Fruit fly (Drosophila melanogaster) whole organism, embryonic: Measurements from ENCODE around the gene HDAC6.

Source experiments
- Abd-B ChIP-seq: fragments of 200-800 bp; sonication (Bioruptor generic); optimal IDR thresholded peaks from 2 replicates; lab custom pipeline; 2018; ENCODE audit warnings: missing biosample characterization, mild to moderate bottlenecking, missing genetic modification characterization, moderate library complexity
- Ada2b ChIP-seq: fragments of 200-800 bp; sonication (Bioruptor generic); IDR thresholded peaks from 2 replicates; pipeline ENCODE4 v1.3.6; 2022; ENCODE audit warnings: missing biosample characterization, missing genetic modification characterization
- Adf1 ChIP-seq: fragments of 200-800 bp; sonication (Bioruptor generic); IDR thresholded peaks from 2 replicates; pipeline ENCODE4 v1.3.6; 2022; ENCODE audit warnings: missing biosample characterization, missing genetic modification characterization
- Asciz ChIP-seq: fragments of 200-800 bp; sonication (Bioruptor generic); optimal IDR thresholded peaks from 2 replicates; lab custom pipeline; 2017; ENCODE audit warnings: missing biosample characterization, mild to moderate bottlenecking, missing genetic modification characterization, missing genetic modification reagents
- Bgb ChIP-seq: fragments of 200-800 bp; sonication (Bioruptor generic); IDR thresholded peaks from 2 replicates; pipeline ENCODE4 v1.3.6; 2022; ENCODE audit warnings: missing biosample characterization, missing genetic modification characterization; ENCODE audit not compliant: partially characterized antibody
- CG10267 ChIP-seq: fragments of 200-800 bp; sonication (Bioruptor generic); optimal IDR thresholded peaks from 2 replicates; lab custom pipeline; 2018; ENCODE audit warnings: missing biosample characterization, mild to moderate bottlenecking, missing genetic modification characterization, moderate library complexity
- CG10366 ChIP-seq: fragments of 200-800 bp; sonication (Bioruptor generic); IDR thresholded peaks from 2 replicates; pipeline ENCODE4 v1.3.6; 2022; ENCODE audit warnings: missing biosample characterization, missing genetic modification characterization
- CG10462 ChIP-seq: fragments of 200-800 bp; sonication (Bioruptor generic); optimal IDR thresholded peaks from 2 replicates; lab custom pipeline; 2016; ENCODE audit warnings: missing biosample characterization, missing genetic modification characterization
- CG12236 ChIP-seq: fragments of 200-800 bp; sonication (Bioruptor generic); optimal IDR thresholded peaks from 2 replicates; lab custom pipeline; 2016; ENCODE audit warnings: missing biosample characterization, missing genetic modification characterization
- CG12744 ChIP-seq: fragments of 200-800 bp; sonication (Bioruptor generic); optimal IDR thresholded peaks from 2 replicates; lab custom pipeline; 2016; ENCODE audit warnings: missing biosample characterization, missing genetic modification characterization
- CG13424 ChIP-seq: fragments of 200-800 bp; sonication (Bioruptor generic); optimal IDR thresholded peaks from 2 replicates; lab custom pipeline; 2019; ENCODE audit warnings: missing biosample characterization, mild to moderate bottlenecking, missing genetic modification characterization, moderate library complexity
- CG13624 ChIP-seq: fragments of 200-800 bp; sonication (Bioruptor generic); optimal IDR thresholded peaks from 2 replicates; lab custom pipeline; 2016; ENCODE audit warnings: missing biosample characterization, missing genetic modification characterization
- CG15696 ChIP-seq: fragments of 200-800 bp; sonication (Bioruptor generic); optimal IDR thresholded peaks from 2 replicates; lab custom pipeline; 2019; ENCODE audit warnings: missing biosample characterization, mild to moderate bottlenecking, missing genetic modification characterization, moderate library complexity
- CG17612 ChIP-seq: fragments of 200-800 bp; sonication (Bioruptor generic); IDR thresholded peaks from 2 replicates; pipeline ENCODE4 v1.3.6; 2022; ENCODE audit warnings: missing biosample characterization, missing genetic modification characterization
- CG17802 ChIP-seq: fragments of 200-800 bp; sonication (Bioruptor generic); optimal IDR thresholded peaks from 2 replicates; lab custom pipeline; 2018; ENCODE audit warnings: missing biosample characterization, mild to moderate bottlenecking, missing genetic modification characterization, moderate library complexity
- CG18476 ChIP-seq: fragments of 200-800 bp; sonication (Bioruptor generic); optimal IDR thresholded peaks from 2 replicates; lab custom pipeline; 2016; ENCODE audit warnings: missing biosample characterization, mild to moderate bottlenecking, missing genetic modification characterization
- CG18764 ChIP-seq: fragments of 200-800 bp; sonication (Bioruptor generic); optimal IDR thresholded peaks from 3 replicates; lab custom pipeline; 2016; ENCODE audit warnings: missing biosample characterization, missing genetic modification characterization
- CG2120 ChIP-seq: fragments of 200-800 bp; sonication (Bioruptor generic); optimal IDR thresholded peaks from 3 replicates; lab custom pipeline; 2016; ENCODE audit warnings: missing biosample characterization, missing genetic modification characterization
- CG32767 ChIP-seq: fragments of 200-800 bp; sonication (Bioruptor generic); IDR thresholded peaks from 2 replicates; pipeline ENCODE4 v1.3.6; 2022; ENCODE audit warnings: missing biosample characterization, missing genetic modification characterization
- CG33557 ChIP-seq: fragments of 200-800 bp; sonication (Bioruptor generic); optimal IDR thresholded peaks from 2 replicates; lab custom pipeline; 2019; ENCODE audit warnings: missing biosample characterization, mild to moderate bottlenecking, missing genetic modification characterization, moderate library complexity
- CG43689 ChIP-seq: fragments of 200-800 bp; sonication (Bioruptor generic); IDR thresholded peaks from 2 replicates; pipeline ENCODE4 v1.3.6; 2022; ENCODE audit warnings: missing biosample characterization, missing genetic modification characterization
- CG7928 ChIP-seq: fragments of 200-800 bp; sonication (Bioruptor generic); optimal IDR thresholded peaks from 2 replicates; lab custom pipeline; 2017; ENCODE audit warnings: missing biosample characterization, mild to moderate bottlenecking, missing genetic modification characterization
- CG9727 ChIP-seq: fragments of 200-800 bp; sonication (Bioruptor generic); optimal IDR thresholded peaks from 3 replicates; lab custom pipeline; 2017; ENCODE audit warnings: missing biosample characterization, mild to moderate bottlenecking, missing genetic modification characterization
- CG9817 ChIP-seq: fragments of 200-800 bp; sonication (Bioruptor generic); optimal IDR thresholded peaks from 2 replicates; lab custom pipeline; 2018; ENCODE audit warnings: missing biosample characterization, mild to moderate bottlenecking, missing genetic modification characterization, moderate library complexity
- ERR ChIP-seq: fragments of 200-800 bp; sonication (Bioruptor generic); optimal IDR thresholded peaks from 2 replicates; lab custom pipeline; 2016; ENCODE audit warnings: missing biosample characterization, missing genetic modification characterization
- Hsf ChIP-seq: fragments of 200-800 bp; sonication (Bioruptor generic); optimal IDR thresholded peaks from 3 replicates; lab custom pipeline; 2016; ENCODE audit warnings: missing biosample characterization, missing genetic modification characterization
- Kr ChIP-seq: fragments of 200-800 bp; sonication (Bioruptor generic); optimal IDR thresholded peaks from 2 replicates; lab custom pipeline; 2017; ENCODE audit warnings: missing biosample characterization, mild to moderate bottlenecking, missing genetic modification characterization
- NC2β ChIP-seq: fragments of 200-800 bp; sonication (Bioruptor generic); optimal IDR thresholded peaks from 2 replicates; lab custom pipeline; 2016; ENCODE audit warnings: missing biosample characterization, missing genetic modification characterization
- Six4 ChIP-seq: fragments of 200-800 bp; sonication (Bioruptor generic); optimal IDR thresholded peaks from 2 replicates; lab custom pipeline; 2016; ENCODE audit warnings: missing biosample characterization, missing genetic modification characterization
- Sox102F ChIP-seq: fragments of 200-800 bp; sonication (Bioruptor generic); optimal IDR thresholded peaks from 2 replicates; lab custom pipeline; 2018; ENCODE audit warnings: missing biosample characterization, mild to moderate bottlenecking, missing genetic modification characterization, moderate library complexity
- ab ChIP-seq: fragments of 200-800 bp; sonication (Bioruptor generic); optimal IDR thresholded peaks from 2 replicates; lab custom pipeline; 2016; ENCODE audit warnings: missing biosample characterization, missing genetic modification characterization
- abd-A ChIP-seq: fragments of 200-800 bp; sonication (Bioruptor generic); optimal IDR thresholded peaks from 3 replicates; lab custom pipeline; 2019; ENCODE audit warnings: missing biosample characterization, mild to moderate bottlenecking, missing genetic modification characterization, moderate library complexity
- amos ChIP-seq: fragments of 200-800 bp; sonication (Bioruptor generic); IDR thresholded peaks from 2 replicates; pipeline ENCODE4 v1.3.6; 2022; ENCODE audit warnings: missing biosample characterization, missing genetic modification characterization; ENCODE audit not compliant: partially characterized antibody
- corto ChIP-seq: fragments of 200-800 bp; sonication (Bioruptor generic); optimal IDR thresholded peaks from 2 replicates; lab custom pipeline; 2016; ENCODE audit warnings: missing biosample characterization, mild to moderate bottlenecking, missing genetic modification characterization, moderate library complexity
- croc ChIP-seq: fragments of 200-800 bp; sonication (Bioruptor generic); conservative IDR thresholded peaks from 3 replicates; pipeline ENCODE4 v1.3.6; 2022; ENCODE audit warnings: missing biosample characterization, missing genetic modification characterization
- disco-r ChIP-seq: fragments of 200-800 bp; sonication (Bioruptor generic); optimal IDR thresholded peaks from 2 replicates; lab custom pipeline; 2016; ENCODE audit warnings: missing biosample characterization, missing genetic modification characterization
- dm ChIP-seq: fragments of 200-800 bp; sonication (Bioruptor generic); optimal IDR thresholded peaks from 3 replicates; lab custom pipeline; 2016; ENCODE audit warnings: missing biosample characterization, missing genetic modification characterization
- gcm ChIP-seq: fragments of 200-800 bp; sonication (Bioruptor generic); optimal IDR thresholded peaks from 2 replicates; lab custom pipeline; 2019; ENCODE audit warnings: missing biosample characterization, mild to moderate bottlenecking, missing genetic modification characterization, moderate library complexity
- grau ChIP-seq: fragments of 200-800 bp; optimal IDR thresholded peaks from 3 replicates; lab custom pipeline; 2019; ENCODE audit warnings: missing biosample characterization, mild to moderate bottlenecking, missing genetic modification characterization, moderate library complexity
- h ChIP-seq: fragments of >200 bp; optimal IDR thresholded peaks from 2 replicates; lab custom pipeline; 2017
- ham ChIP-seq: fragments of 200-800 bp; sonication (Bioruptor generic); IDR thresholded peaks from 2 replicates; pipeline ENCODE4 v1.3.6; 2022; ENCODE audit warnings: missing biosample characterization, missing genetic modification characterization
- knrl ChIP-seq: fragments of 200-800 bp; sonication (Bioruptor generic); IDR thresholded peaks from 3 replicates; pipeline ENCODE4 v1.3.6; 2022; ENCODE audit warnings: missing biosample characterization, missing genetic modification characterization; ENCODE audit not compliant: partially characterized antibody
- prd ChIP-seq, 3 experiments: fragments of >200 bp in 2 of 3; fragments of 200-800 bp in 1 of 3; sonication (Bioruptor generic) in 1 of 3; optimal IDR thresholded peaks in 2 of 3; IDR thresholded peaks in 1 of 3; 2 replicates in 2 of 3; 3 replicates in 1 of 3; pipeline versions ENCODE4 v1.3.6 to Lab custom; 2017 to 2022; ENCODE audit warnings: missing biosample characterization in 1 of 3, missing genetic modification characterization in 1 of 3
- ranshi ChIP-seq: fragments of 200-800 bp; sonication (Bioruptor generic); IDR thresholded peaks from 2 replicates; pipeline ENCODE4 v1.3.6; 2022; ENCODE audit warnings: missing biosample characterization, missing genetic modification characterization
- sens ChIP-seq: fragments of 200-800 bp; sonication (Bioruptor generic); peaks from one replicate; lab custom pipeline; 2016; ENCODE audit warnings: missing biosample characterization, missing genetic modification characterization
- sisA ChIP-seq: fragments of 200-800 bp; sonication (Bioruptor generic); IDR thresholded peaks from 2 replicates; pipeline ENCODE4 v1.3.6; 2022; ENCODE audit warnings: missing biosample characterization, missing genetic modification characterization
- so ChIP-seq: fragments of 200-800 bp; sonication (Bioruptor generic); IDR thresholded peaks from 3 replicates; pipeline ENCODE4 v1.3.6; 2022; ENCODE audit warnings: missing biosample characterization, missing genetic modification characterization
- sob ChIP-seq: fragments of 200-800 bp; sonication (Bioruptor generic); IDR thresholded peaks from 2 replicates; pipeline ENCODE4 v1.3.6; 2022; ENCODE audit warnings: missing biosample characterization, missing genetic modification characterization
- tup ChIP-seq: fragments of 200-800 bp; sonication (Bioruptor generic); optimal IDR thresholded peaks from 2 replicates; lab custom pipeline; 2016; ENCODE audit warnings: missing biosample characterization, mild to moderate bottlenecking, missing genetic modification characterization, moderate library complexity
- vvl ChIP-seq: fragments of 200-800 bp; sonication (Bioruptor generic); IDR thresholded peaks from 2 replicates; pipeline ENCODE4 v1.3.6; 2022; ENCODE audit warnings: missing biosample characterization, missing genetic modification characterization
- wek ChIP-seq: fragments of 200-800 bp; sonication (Bioruptor generic); optimal IDR thresholded peaks from 3 replicates; lab custom pipeline; 2018; ENCODE audit warnings: missing biosample characterization, mild to moderate bottlenecking, missing genetic modification characterization, moderate library complexity
- yki ChIP-seq: fragments of >200 bp; optimal IDR thresholded peaks from 3 replicates; lab custom pipeline; 2018

HDAC6 gene

dm6 chrX:15304211-15304610 is 28.9 kb upstream of the HDAC6 start (continued):
- TF ChIP-seq vvl (GFP tag; lab: Robert Waterston, UW) (peak; percentile 36; the same call in 1 of the 2 replicates), prd (optimal IDR thresholded peaks at IDR 0.05; lab: Kevin White, UChicago) (no peak), prd (GFP tag; IDR thresholded peaks at IDR 0.05; lab: Robert Waterston, UW) (peak; percentile 60), tup (no peak), Hsf (GFP tag; lab: Kevin White, UChicago) (peak; percentile 7), Kr (GFP tag; lab: Kevin White, UChicago) (no peak), CG10267 (tag; lab: Kevin White, UChicago) (no peak), h (lab: Kevin White, UChicago) (no peak), CG15696 (no peak), Ada2b (GFP tag; lab: Robert Waterston, UW) (peak; percentile 25; the same call in 1 of the 2 replicates), Adf1 (GFP tag; lab: Robert Waterston, UW) (no peak), CG17612 (GFP tag; lab: Robert Waterston, UW) (no peak), CG43689 (GFP tag; lab: Robert Waterston, UW) (no peak), CG10462 (GFP tag; lab: Kevin White, UChicago) (no peak), ranshi (GFP tag; lab: Robert Waterston, UW) (peak; percentile 51; the same call in 1 of the 2 replicates), sisA (GFP tag; lab: Robert Waterston, UW) (0 out of 2 replicates have a peak, but pooled peaks have one; percentile 23), knrl (GFP tag; lab: Robert Waterston, UW) (no peak), CG2120 (GFP tag; lab: Kevin White, UChicago) (peak; percentile 66), Bgb (GFP tag; lab: Robert Waterston, UW) (no peak), Sox102F (GFP tag; lab: Kevin White, UChicago) (peak; percentile 38), CG33557 (GFP tag; lab: Kevin White, UChicago) (no peak), ab (no peak), Six4 (GFP tag; lab: Kevin White, UChicago) (no peak), CG12236 (GFP tag; lab: Kevin White, UChicago) (no peak), corto (GFP tag; lab: Kevin White, UChicago) (no peak), CG18764 (GFP tag; lab: Kevin White, UChicago) (no peak), croc (GFP tag; lab: Robert Waterston, UW) (no peak), CG9817 (tag; lab: Kevin White, UChicago) (no peak), so (GFP tag; lab: Robert Waterston, UW) (no peak), CG32767 (GFP tag; lab: Robert Waterston, UW) (no peak), CG17802 (tag; lab: Kevin White, UChicago) (no peak), CG10366 (GFP tag; lab: Robert Waterston, UW) (peak; percentile 22; the same call in 1 of the 2 replicates), CG13424 (tag; lab: Kevin White, UChicago) (no peak), CG12744 (no peak), disco-r (GFP tag; lab: Kevin White, UChicago) (no peak), grau (tag; lab: Kevin White, UChicago) (peak; percentile 77), gcm (GFP tag; lab: Kevin White, UChicago) (no peak), Abd-B (no peak), sob (GFP tag; lab: Robert Waterston, UW) (0 out of 2 replicates have a peak, but pooled peaks have one; percentile 50), Asciz (GFP tag; lab: Kevin White, UChicago) (no peak), CG13624 (peak; percentile 36), ham (GFP tag; lab: Robert Waterston, UW) (no peak), dm (GFP tag; lab: Kevin White, UChicago) (no peak), CG18476 (GFP tag; lab: Kevin White, UChicago) (no peak), sens (peak; percentile 49), CG7928 (GFP tag; lab: Kevin White, UChicago) (no peak), ERR (GFP tag; lab: Kevin White, UChicago) (no peak), amos (GFP tag; lab: Robert Waterston, UW) (no peak), abd-A (tag; lab: Kevin White, UChicago) (no peak), wek (GFP tag; lab: Kevin White, UChicago) (no peak), CG9727 (peak; percentile 26), NC2β (no peak), yki (no peak)
